Worm (Caenorhabditis elegans): Measurements from ENCODE around the gene F28C1.1.

Gene F28C1.1

ce11 chrV:12418292-12418691 lies 32.3 kb upstream of the F28C1.1 start, which contains the start of gene C54D10.3:
C54D10.3 (plus strand) TSS chrV:12418592.
- no peak for TF ChIP-seq ztf-11 (tag; optimal IDR thresholded peaks at IDR 0.05)
- no peak for TF ChIP-seq vab-15 (tag; optimal IDR thresholded peaks at IDR 0.05)
- no peak for TF ChIP-seq lin-14 (GFP tag; optimal IDR thresholded peaks at IDR 0.05)
- TF ChIP-seq ceh-88 (GFP tag; IDR thresholded peaks at IDR 0.05), result no peak
- no peak for TF ChIP-seq nhr-20 (tag; optimal IDR thresholded peaks at IDR 0.05)
- TF ChIP-seq lsy-2 (tag; optimal IDR thresholded peaks at IDR 0.05), result no peak
- TF ChIP-seq C34B4.2 (tag; optimal IDR thresholded peaks at IDR 0.05), result no peak
- TF ChIP-seq mab-9 (GFP tag; IDR thresholded peaks at IDR 0.05), result no peak
- no peak for TF ChIP-seq fkh-4 (tag; optimal IDR thresholded peaks at IDR 0.05; ENCODE audit: borderline replicate concordance)

- no peak for TF ChIP-seq unc-130 (tag; optimal IDR thresholded peaks at IDR 0.05)
- no peak for TF ChIP-seq ztf-4 (tag; optimal IDR thresholded peaks at IDR 0.05)
- TF ChIP-seq jun-1 (tag; optimal IDR thresholded peaks at IDR 0.05), result no peak
- no peak for TF ChIP-seq pax-3 (tag; optimal IDR thresholded peaks at IDR 0.05)
- TF ChIP-seq C04F5.9 (tag; optimal IDR thresholded peaks at IDR 0.05), result no peak
- TF ChIP-seq alr-1 (tag; optimal IDR thresholded peaks at IDR 0.05; ENCODE audit: borderline replicate concordance), result no peak
- no peak for TF ChIP-seq nhr-19 (GFP tag; conservative IDR thresholded peaks at IDR 0.05)
- TF ChIP-seq swsn-7 (tag; optimal IDR thresholded peaks at IDR 0.05), result no peak
- TF ChIP-seq lin-15B (tag; optimal IDR thresholded peaks at IDR 0.05), result no peak
Observed at ce11 chrV:12420843-12421242, 29.8 kb upstream of the F28C1.1 start, which contains the start of gene C54D10.4. C54D10.4 (minus strand) TSS chrV:12420943.

DNA sequence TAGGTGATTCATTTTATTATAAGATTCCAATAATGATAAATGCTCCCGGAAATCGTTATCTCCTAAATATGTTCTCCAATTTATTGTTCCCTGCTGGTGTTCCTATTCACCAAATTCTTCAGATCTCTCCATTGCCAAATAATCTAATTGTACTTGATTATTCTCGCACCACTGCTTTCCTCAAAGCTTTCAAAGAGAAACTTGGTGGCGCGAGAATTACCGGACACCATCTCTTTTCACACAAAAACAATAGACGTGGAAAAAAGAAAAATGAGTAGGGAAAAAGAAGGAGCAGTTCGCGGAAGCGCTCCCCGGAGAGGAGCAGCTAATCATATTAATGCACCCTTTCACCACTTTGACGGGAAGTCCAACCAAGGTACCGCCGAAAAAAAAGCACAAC lies 29.2 kb upstream of the F28C1.1 start:
- peak; percentile 48 for TF ChIP-seq lin-14 (GFP tag; optimal IDR thresholded peaks at IDR 0.05)
- no peak for TF ChIP-seq ets-5 (GFP tag; IDR thresholded peaks at IDR 0.05)

ce11 chrV:12427826-12428225 lies 22.8 kb upstream of the F28C1.1 start:
- no peak for TF ChIP-seq C34B4.2 (tag; optimal IDR thresholded peaks at IDR 0.05)
- peak; percentile 51 for TF ChIP-seq dsc-1 (tag; optimal IDR thresholded peaks at IDR 0.05)
- TF ChIP-seq pax-3 (tag; optimal IDR thresholded peaks at IDR 0.05), result peak; percentile 70

- no peak for TF ChIP-seq nhr-76 (tag; optimal IDR thresholded peaks at IDR 0.05)
- TF ChIP-seq blmp-1 (tag; optimal IDR thresholded peaks at IDR 0.05), result no peak
- TF ChIP-seq tbx-2 (tag; optimal IDR thresholded peaks at IDR 0.05), result no peak
- no peak for TF ChIP-seq pax-3 (tag; optimal IDR thresholded peaks at IDR 0.05)
- no peak for TF ChIP-seq aha-1 (tag; optimal IDR thresholded peaks at IDR 0.05)
- TF ChIP-seq C34B4.2 (tag; optimal IDR thresholded peaks at IDR 0.05), result no peak
- no peak for TF ChIP-seq sptf-1 (tag; optimal IDR thresholded peaks at IDR 0.05)
- no peak for TF ChIP-seq lin-39 (tag; optimal IDR thresholded peaks at IDR 0.05)
- TF ChIP-seq ceh-63 (GFP tag; optimal IDR thresholded peaks at IDR 0.05), result no peak
- TF ChIP-seq lsy-2 (tag; optimal IDR thresholded peaks at IDR 0.05), result no peak
- no peak for TF ChIP-seq nhr-71 (tag; optimal IDR thresholded peaks at IDR 0.05)
- no peak for TF ChIP-seq nhr-11 (tag; optimal IDR thresholded peaks at IDR 0.05)
- no peak for TF ChIP-seq snu-23 (GFP tag; optimal IDR thresholded peaks at IDR 0.05)
- no peak for TF ChIP-seq ceh-90 (tag; optimal IDR thresholded peaks at IDR 0.05)
Observed at ce11 chrV:12429039-12429438, 21.6 kb upstream of the F28C1.1 start, which contains the start of gene C54D10.5. C54D10.5 (plus strand) TSS chrV:12429339.

ce11 chrV:12432111-12432510 lies 18.5 kb upstream of the F28C1.1 start, which contains the start of gene C54D10.13:
C54D10.13 (minus strand) TSS chrV:12432289.
- TF ChIP-seq aha-1 (tag; optimal IDR thresholded peaks at IDR 0.05), result no peak
- no peak for TF ChIP-seq snu-23 (GFP tag; optimal IDR thresholded peaks at IDR 0.05)
- no peak for TF ChIP-seq snpc-4 (tag; optimal IDR thresholded peaks at IDR 0.05)
- TF ChIP-seq nhr-85 (tag), result no peak
- TF ChIP-seq nhr-47 (tag; optimal IDR thresholded peaks at IDR 0.05), result no peak

All from whole organism, L1 larva.